Worm (Caenorhabditis elegans) whole organism, late embryonic: Measurements from ENCODE around the gene acs-17.

ENCODE experiments used
- F13H6.1 ChIP-seq: sonication (generic microtip); optimal IDR thresholded peaks from 2 replicates; lab custom pipeline; 2016; ENCODE audit warnings: missing genetic modification characterization, missing compliant biosample characterization
- K09A11.1 ChIP-seq: sonication (generic microtip); optimal IDR thresholded peaks from 2 replicates; lab custom pipeline; 2017; ENCODE audit warnings: antibody characterized with exemption, mild to moderate bottlenecking, missing genetic modification characterization, missing compliant biosample characterization; ENCODE audit not compliant: insufficient read depth
- T23F11.4 ChIP-seq: fragments of 200-800 bp; sonication (Bioruptor generic); optimal IDR thresholded peaks from 2 replicates; lab custom pipeline; 2018; ENCODE audit warnings: mild to moderate bottlenecking, missing genetic modification characterization, missing compliant biosample characterization
- Y22D7AL.16 ChIP-seq: sonication (generic microtip); optimal IDR thresholded peaks from 2 replicates; lab custom pipeline; 2016; ENCODE audit warnings: missing genetic modification characterization, missing compliant biosample characterization
- ama-1 ChIP-seq: fragments of 150-350 bp; optimal IDR thresholded peaks from 2 replicates; lab custom pipeline; 2014
- ceh-14 ChIP-seq: sonication (generic microtip); optimal IDR thresholded peaks from 2 replicates; lab custom pipeline; 2016; ENCODE audit warnings: missing genotype, missing genetic modification characterization, missing compliant biosample characterization
- ceh-18 ChIP-seq: sonication (generic microtip); optimal IDR thresholded peaks from 2 replicates; lab custom pipeline; 2016; ENCODE audit warnings: missing genetic modification characterization, missing compliant biosample characterization
- ceh-19 ChIP-seq: fragments of 200-800 bp; sonication (Bioruptor generic); optimal IDR thresholded peaks from 2 replicates; lab custom pipeline; 2018; ENCODE audit warnings: mild to moderate bottlenecking, missing genetic modification characterization, missing compliant biosample characterization
- ceh-30 ChIP-seq: fragments of 150-350 bp; optimal IDR thresholded peaks from 2 replicates; lab custom pipeline; 2014; ENCODE audit warnings: missing biosample characterization, missing genetic modification characterization
- ceh-31 ChIP-seq: sonication (generic microtip); optimal IDR thresholded peaks from 2 replicates; lab custom pipeline; 2016; ENCODE audit warnings: missing genetic modification characterization, missing compliant biosample characterization
- ceh-34 ChIP-seq: sonication (generic microtip); optimal IDR thresholded peaks from 2 replicates; lab custom pipeline; 2016; ENCODE audit warnings: mild to moderate bottlenecking, missing genetic modification characterization, missing compliant biosample characterization
- ceh-48 ChIP-seq: sonication (generic microtip); optimal IDR thresholded peaks from 2 replicates; lab custom pipeline; 2016; ENCODE audit warnings: missing genetic modification characterization, inconsistent platforms, missing compliant biosample characterization
- che-1 ChIP-seq: sonication (generic microtip); optimal IDR thresholded peaks from 2 replicates; lab custom pipeline; 2016; ENCODE audit warnings: mild to moderate bottlenecking, missing genetic modification characterization, missing compliant biosample characterization
- elt-2 ChIP-seq: sonication (generic microtip); optimal IDR thresholded peaks from 2 replicates; lab custom pipeline; 2016; ENCODE audit warnings: missing genetic modification reagents, missing genetic modification characterization, missing compliant biosample characterization
- eyg-1 ChIP-seq: sonication (generic microtip); optimal IDR thresholded peaks from 2 replicates; lab custom pipeline; 2016; ENCODE audit warnings: missing genotype, missing genetic modification characterization, missing compliant biosample characterization
- gmeb-2 ChIP-seq: sonication (generic microtip); optimal IDR thresholded peaks from 2 replicates; lab custom pipeline; 2016; ENCODE audit warnings: missing genetic modification characterization, inconsistent platforms, missing compliant biosample characterization
- hlh-13 ChIP-seq: fragments of 200-800 bp; sonication (Bioruptor generic); optimal IDR thresholded peaks from 2 replicates; lab custom pipeline; 2018; ENCODE audit warnings: mild to moderate bottlenecking, missing genetic modification characterization, missing compliant biosample characterization
- hlh-6 ChIP-seq: sonication (generic microtip); optimal IDR thresholded peaks from 2 replicates; lab custom pipeline; 2016; ENCODE audit warnings: missing genotype, missing genetic modification characterization, missing compliant biosample characterization
- hlh-8 ChIP-seq: sonication (generic microtip); optimal IDR thresholded peaks from 2 replicates; lab custom pipeline; 2016; ENCODE audit warnings: missing genotype, missing genetic modification characterization, missing compliant biosample characterization
- lim-6 ChIP-seq: sonication (generic microtip); optimal IDR thresholded peaks from 2 replicates; lab custom pipeline; 2016; ENCODE audit warnings: missing genetic modification characterization, missing compliant biosample characterization
- lin-11 ChIP-seq: fragments of 200-800 bp; sonication (Bioruptor generic); optimal IDR thresholded peaks from 2 replicates; lab custom pipeline; 2018; ENCODE audit warnings: mild to moderate bottlenecking, missing genetic modification characterization, missing compliant biosample characterization
- madf-2 ChIP-seq: sonication (generic microtip); optimal IDR thresholded peaks from 2 replicates; lab custom pipeline; 2017; ENCODE audit warnings: missing genetic modification characterization, missing compliant biosample characterization
- nfya-1 ChIP-seq: sonication (generic microtip); optimal IDR thresholded peaks from 2 replicates; lab custom pipeline; 2017; ENCODE audit warnings: missing genetic modification characterization, mild to moderate bottlenecking, missing compliant biosample characterization, antibody characterized with exemption, moderate library complexity
- nhr-232 ChIP-seq: sonication (generic microtip); optimal IDR thresholded peaks from 2 replicates; lab custom pipeline; 2016; ENCODE audit warnings: missing genetic modification characterization, missing compliant biosample characterization
- pag-3 ChIP-seq: sonication (generic microtip); optimal IDR thresholded peaks from 2 replicates; lab custom pipeline; 2016; ENCODE audit warnings: missing compliant biosample characterization, missing genetic modification characterization, borderline replicate concordance
- pax-1 ChIP-seq: fragments of 150-350 bp; optimal IDR thresholded peaks from 2 replicates; lab custom pipeline; 2014; ENCODE audit warnings: missing biosample characterization, missing genetic modification characterization
- pqm-1 ChIP-seq: sonication (generic microtip); optimal IDR thresholded peaks from 2 replicates; lab custom pipeline; 2016; ENCODE audit warnings: missing genetic modification characterization, missing compliant biosample characterization
- sox-2 ChIP-seq: fragments of 200-800 bp; sonication (Bioruptor generic); IDR thresholded peaks from 2 replicates; pipeline ENCODE4 v1.3.6; 2022; ENCODE audit warnings: missing genetic modification reagents, missing genetic modification characterization, missing compliant biosample characterization
- unc-3 ChIP-seq, 2 experiments: fragments of 200-800 bp in 1 of 2; sonication (Bioruptor generic) in 1 of 2; sonication (generic microtip) in 1 of 2; conservative IDR thresholded peaks in 1 of 2; optimal IDR thresholded peaks in 1 of 2; 2 replicates each; pipeline versions ENCODE4 v1.3.6 to Lab custom; 2016 to 2022; ENCODE audit warnings: missing compliant biosample characterization in 2 of 2, missing genetic modification characterization in 2 of 2, missing genetic modification reagents in 1 of 2
- unc-42 ChIP-seq: sonication (generic microtip); optimal IDR thresholded peaks from 2 replicates; lab custom pipeline; 2016; ENCODE audit warnings: missing genotype, missing genetic modification characterization, missing compliant biosample characterization
- unc-55 ChIP-seq: sonication (generic microtip); optimal IDR thresholded peaks from 2 replicates; lab custom pipeline; 2017; ENCODE audit warnings: missing biosample characterization, missing genetic modification reagents, missing genetic modification characterization
- zip-5 ChIP-seq: sonication (generic microtip); optimal IDR thresholded peaks from 2 replicates; lab custom pipeline; 2016; ENCODE audit warnings: missing genetic modification characterization, missing compliant biosample characterization
- ztf-16 ChIP-seq: sonication (generic microtip); optimal IDR thresholded peaks from 2 replicates; lab custom pipeline; 2017; ENCODE audit warnings: missing genetic modification characterization, missing compliant biosample characterization

The acs-17 gene

DNA sequence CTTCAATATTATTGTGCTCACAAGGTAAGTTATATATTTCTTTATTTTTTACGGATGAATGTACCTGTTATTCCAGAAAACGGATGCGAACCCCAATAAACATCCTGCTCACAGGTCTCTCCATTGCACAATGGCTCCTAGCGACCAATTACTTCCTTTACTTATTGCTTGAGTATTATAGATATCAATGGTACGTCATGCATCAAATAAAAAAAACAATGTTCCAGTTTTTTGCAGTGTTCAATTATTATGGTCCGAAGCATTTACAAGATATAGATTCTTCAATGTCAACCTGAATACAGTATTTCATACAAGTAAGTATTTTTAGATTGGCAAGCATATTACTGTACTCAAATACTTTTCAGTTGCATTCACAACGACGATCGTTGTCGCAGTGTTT, 11.4 kb downstream of the acs-17 start:
- TF ChIP-seq ceh-19 (GFP tag; lab: Kevin White, UChicago) (no peak), ztf-16 (tag; lab: Kevin White, UChicago) (no peak), Y22D7AL.16 (tag; lab: Kevin White, UChicago) (no peak), lim-6 (no peak), ceh-30 (tag; lab: Kevin White, UChicago) (no peak), ama-1 (no peak), gmeb-2 (tag; lab: Kevin White, UChicago) (no peak), unc-3 (GFP tag; conservative IDR thresholded peaks at IDR 0.05; lab: Robert Waterston, UW) (no peak), unc-3 (tag; optimal IDR thresholded peaks at IDR 0.05; lab: Kevin White, UChicago) (no peak), ceh-34 (tag; lab: Kevin White, UChicago) (no peak), ceh-18 (tag; lab: Kevin White, UChicago) (no peak), lin-11 (tag; lab: Kevin White, UChicago) (no peak), zip-5 (tag; lab: Kevin White, UChicago) (no peak), madf-2 (no peak)
- TF ChIP-seq, all 69 proteins: peak for 0

DNA sequence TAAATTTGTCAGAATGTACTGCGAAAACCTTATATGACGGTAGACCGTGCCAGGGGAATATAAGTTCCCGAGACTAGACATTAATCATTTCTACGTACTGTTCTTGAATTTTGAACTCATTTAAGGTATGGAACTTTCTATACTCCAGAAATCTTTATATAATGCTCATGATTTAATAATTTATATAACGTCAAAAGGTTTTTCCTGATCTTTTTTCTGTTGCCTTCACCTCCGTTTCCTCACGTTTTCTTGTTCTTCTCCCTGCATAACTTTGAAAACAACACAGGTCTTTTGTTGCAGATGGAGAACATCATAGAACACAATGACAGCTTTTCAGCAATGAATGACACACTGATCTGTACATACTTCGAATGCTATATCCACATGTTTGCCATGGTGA, 13.5 kb downstream of the acs-17 start, which contains the start of gene egl-6:
Gene egl-6 (plus strand): TSS at position 301 of the 400 bp plus-strand sequence.
- TF ChIP-seq che-1 (tag; lab: Kevin White, UChicago) (no peak), unc-55 (GFP tag; lab: Kevin White, UChicago) (no peak), K09A11.1 (tag; lab: Kevin White, UChicago) (no peak), nhr-232 (tag; lab: Kevin White, UChicago) (no peak), lin-11 (tag; lab: Kevin White, UChicago) (no peak), ceh-14 (tag; lab: Kevin White, UChicago) (no peak), nfya-1 (tag; lab: Kevin White, UChicago) (no peak), pax-1 (no peak)

DNA sequence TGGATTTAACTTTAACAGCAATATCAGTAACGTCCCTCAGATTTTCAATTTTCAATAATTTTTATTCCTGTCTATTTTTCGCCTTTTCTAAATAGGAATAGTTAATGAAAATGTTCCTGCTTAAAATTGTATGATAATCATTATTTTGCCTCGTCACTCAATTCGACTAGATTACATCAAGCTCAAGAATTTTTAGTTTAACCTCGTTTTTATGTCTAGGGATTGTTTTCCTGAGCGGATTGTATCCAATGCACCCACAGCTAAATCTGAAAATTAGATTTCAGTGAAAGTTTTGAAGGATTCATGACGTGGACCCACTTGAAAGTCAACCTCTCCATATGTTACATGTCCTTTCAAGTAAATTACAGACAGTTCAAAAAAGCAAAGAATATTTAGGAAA, 20.6 kb downstream of the acs-17 start:
- TF ChIP-seq ceh-34 (tag; lab: Kevin White, UChicago) (no peak), hlh-13 (no peak), T23F11.4 (no peak), K09A11.1 (tag; lab: Kevin White, UChicago) (no peak), Y22D7AL.16 (tag; lab: Kevin White, UChicago) (no peak), elt-2 (tag; lab: Kevin White, UChicago) (no peak), hlh-6 (tag; lab: Kevin White, UChicago) (no peak), hlh-8 (tag; lab: Kevin White, UChicago) (no peak), unc-42 (tag; lab: Kevin White, UChicago) (no peak), ama-1 (no peak), pax-1 (no peak), pag-3 (tag; lab: Kevin White, UChicago) (no peak)

DNA sequence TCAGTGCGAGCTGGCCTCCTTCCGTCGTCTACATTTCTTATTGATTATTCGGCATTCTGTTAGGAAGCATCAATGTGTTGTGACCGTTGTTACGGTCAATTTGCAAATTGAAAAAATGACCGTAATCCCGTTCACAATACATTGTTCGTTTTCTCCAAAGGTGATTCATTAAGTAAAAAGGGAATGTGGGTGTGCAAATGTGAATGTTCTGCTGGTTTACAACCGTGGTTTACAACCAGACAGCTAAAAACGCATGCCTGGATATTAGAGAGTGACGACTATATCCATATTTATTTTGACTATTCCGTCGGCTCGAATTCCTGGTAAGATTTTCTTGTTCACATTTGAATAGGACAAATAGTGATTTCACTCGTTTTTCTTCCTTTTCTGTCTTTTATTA, 25.2 kb downstream of the acs-17 start, which contains the start of gene capa-1:
Gene capa-1 (plus strand): TSS at position 301 of the 400 bp plus-strand sequence.
- no peak for TF ChIP-seq hlh-6 (tag; lab: Kevin White, UChicago)
- TF ChIP-seq Y22D7AL.16 (tag; lab: Kevin White, UChicago) = no peak
- TF ChIP-seq F13H6.1 = no peak
- TF ChIP-seq zip-5 (tag; lab: Kevin White, UChicago) = no peak
- no peak for TF ChIP-seq K09A11.1 (tag; lab: Kevin White, UChicago)
- TF ChIP-seq ceh-31 (tag; lab: Kevin White, UChicago) = no peak
- TF ChIP-seq unc-42 (tag; lab: Kevin White, UChicago) = no peak
- TF ChIP-seq unc-3 (GFP tag; conservative IDR thresholded peaks at IDR 0.05; lab: Robert Waterston, UW) = no peak
- no peak for TF ChIP-seq unc-3 (tag; optimal IDR thresholded peaks at IDR 0.05; lab: Kevin White, UChicago)
- no peak for TF ChIP-seq pqm-1 (tag; lab: Kevin White, UChicago)
- no peak for TF ChIP-seq ceh-48 (tag; lab: Kevin White, UChicago)
- no peak for TF ChIP-seq ceh-30 (tag; lab: Kevin White, UChicago)
- no peak for TF ChIP-seq sox-2 (GFP tag; lab: Robert Waterston, UW)
- no peak for TF ChIP-seq ama-1
- no peak for TF ChIP-seq eyg-1 (tag; lab: Kevin White, UChicago)
